Worm (Caenorhabditis elegans) whole organism, young adult: ENCODE measurements around the gene ceeh-2.

Source experiments
- B0019.2 ChIP-seq: fragments of 200-800 bp; sonication (Bioruptor generic); conservative IDR thresholded peaks from 2 replicates; pipeline ENCODE4 v1.3.6; 2022; ENCODE audit warnings: missing genetic modification reagents, missing genetic modification characterization, missing compliant biosample characterization
- B0336.3 ChIP-seq: fragments of 200-800 bp; sonication (Bioruptor generic); IDR thresholded peaks from 2 replicates; pipeline ENCODE4 v1.3.6; 2022; ENCODE audit warnings: missing genetic modification characterization, missing compliant biosample characterization
- D2030.7 ChIP-seq: fragments of 200-800 bp; sonication (Bioruptor generic); IDR thresholded peaks from 2 replicates; pipeline ENCODE4 v1.3.6; 2022; ENCODE audit warnings: missing genetic modification reagents, missing genetic modification characterization, missing compliant biosample characterization
- F22D6.2 ChIP-seq: sonication (generic microtip); optimal IDR thresholded peaks from 2 replicates; lab custom pipeline; 2016; ENCODE audit warnings: mild to moderate bottlenecking, missing genetic modification characterization, missing compliant biosample characterization
- F37B4.10 ChIP-seq: fragments of 200-800 bp; sonication (Bioruptor generic); IDR thresholded peaks from 2 replicates; pipeline ENCODE4 v1.3.6; 2022; ENCODE audit warnings: missing genetic modification characterization, missing compliant biosample characterization
- F39B2.1 ChIP-seq: fragments of 200-800 bp; sonication (Bioruptor generic); IDR thresholded peaks from 2 replicates; pipeline ENCODE4 v1.3.6; 2022; ENCODE audit warnings: missing genetic modification reagents, missing genetic modification characterization, missing compliant biosample characterization
- F52B5.7 ChIP-seq: sonication (generic microtip); optimal IDR thresholded peaks from 2 replicates; lab custom pipeline; 2016; ENCODE audit warnings: mild to moderate bottlenecking, missing genetic modification characterization, missing compliant biosample characterization
- K12H6.12 ChIP-seq: fragments of 200-800 bp; sonication (Bioruptor generic); optimal IDR thresholded peaks from 2 replicates; lab custom pipeline; 2018; ENCODE audit warnings: mild to moderate bottlenecking, missing genetic modification characterization, missing compliant biosample characterization
- Y53F4B.3 ChIP-seq: fragments of 200-800 bp; sonication (Bioruptor generic); IDR thresholded peaks from 2 replicates; pipeline ENCODE4 v1.3.6; 2022; ENCODE audit warnings: missing genetic modification reagents, missing genetic modification characterization, missing compliant biosample characterization
- Y56A3A.18 ChIP-seq: fragments of 200-800 bp; sonication (Bioruptor generic); IDR thresholded peaks from 2 replicates; pipeline ENCODE4 v1.3.6; 2022; ENCODE audit warnings: missing genetic modification reagents, missing genetic modification characterization, missing compliant biosample characterization
- Y67H2A.10 ChIP-seq: fragments of 200-800 bp; sonication (Bioruptor generic); conservative IDR thresholded peaks from 2 replicates; pipeline ENCODE4 v1.3.6; 2022; ENCODE audit warnings: missing genetic modification reagents, missing genetic modification characterization, missing compliant biosample characterization
- Y79H2A.3 ChIP-seq: fragments of 200-800 bp; sonication (Bioruptor generic); conservative IDR thresholded peaks from 2 replicates; pipeline ENCODE4 v1.3.6; 2022; ENCODE audit warnings: missing genetic modification reagents, missing genetic modification characterization, missing compliant biosample characterization
- ZK185.1 ChIP-seq: sonication (generic microtip); optimal IDR thresholded peaks from 2 replicates; lab custom pipeline; 2016; ENCODE audit warnings: mild to moderate bottlenecking, missing genetic modification characterization, missing compliant biosample characterization; ENCODE audit not compliant: poor library complexity, severe bottlenecking
- aptf-3 ChIP-seq: fragments of 200-800 bp; sonication (Bioruptor generic); IDR thresholded peaks from 2 replicates; pipeline ENCODE4 v1.3.6; 2022; ENCODE audit warnings: missing genetic modification characterization, missing compliant biosample characterization
- atf-7 ChIP-seq: sonication (generic microtip); optimal IDR thresholded peaks from 2 replicates; lab custom pipeline; 2017; ENCODE audit warnings: mild to moderate bottlenecking, missing genetic modification characterization, missing compliant biosample characterization
- athp-1 ChIP-seq: sonication (generic microtip); optimal IDR thresholded peaks from 2 replicates; lab custom pipeline; 2017; ENCODE audit warnings: mild to moderate bottlenecking, missing genetic modification characterization, missing compliant biosample characterization
- attf-6 ChIP-seq: fragments of 200-800 bp; sonication (Bioruptor generic); IDR thresholded peaks from 2 replicates; pipeline ENCODE4 v1.3.6; 2022; ENCODE audit warnings: missing genetic modification reagents, missing genetic modification characterization, missing compliant biosample characterization
- cebp-2 ChIP-seq: fragments of 200-800 bp; sonication (Bioruptor generic); IDR thresholded peaks from 2 replicates; pipeline ENCODE4 v1.3.6; 2022; ENCODE audit warnings: missing genetic modification characterization, missing compliant biosample characterization
- ceh-40 ChIP-seq: fragments of 200-800 bp; sonication (Bioruptor generic); IDR thresholded peaks from 2 replicates; pipeline ENCODE4 v1.3.6; 2022; ENCODE audit warnings: missing genetic modification characterization, missing compliant biosample characterization
- ceh-91 ChIP-seq: fragments of 200-800 bp; sonication (Bioruptor generic); IDR thresholded peaks from 2 replicates; pipeline ENCODE4 v1.3.6; 2022; ENCODE audit warnings: missing genetic modification reagents, missing genetic modification characterization, missing compliant biosample characterization
- egl-18 ChIP-seq: fragments of 200-800 bp; sonication (Bioruptor generic); IDR thresholded peaks from 2 replicates; pipeline ENCODE4 v1.3.6; 2022; ENCODE audit warnings: missing genetic modification reagents, missing genetic modification characterization, missing compliant biosample characterization
- egl-44 ChIP-seq: fragments of 200-800 bp; sonication (Bioruptor generic); IDR thresholded peaks from 2 replicates; pipeline ENCODE4 v1.3.6; 2022; ENCODE audit warnings: missing genetic modification reagents, missing genetic modification characterization, missing compliant biosample characterization
- egrh-3 ChIP-seq: fragments of 200-800 bp; sonication (Bioruptor generic); IDR thresholded peaks from 2 replicates; pipeline ENCODE4 v1.3.6; 2022; ENCODE audit warnings: missing genetic modification reagents, missing genetic modification characterization, missing compliant biosample characterization
- ekl-4 ChIP-seq: fragments of 200-800 bp; sonication (Bioruptor generic); IDR thresholded peaks from 2 replicates; pipeline ENCODE4 v1.3.6; 2022; ENCODE audit warnings: missing genetic modification reagents, missing genetic modification characterization, missing compliant biosample characterization
- hmg-1.2 ChIP-seq: fragments of 200-800 bp; sonication (Bioruptor generic); IDR thresholded peaks from 2 replicates; pipeline ENCODE4 v1.3.6; 2022; ENCODE audit warnings: missing genetic modification reagents, missing genetic modification characterization, missing compliant biosample characterization
- hmg-20 ChIP-seq: fragments of 200-800 bp; sonication (Bioruptor generic); IDR thresholded peaks from 2 replicates; pipeline ENCODE4 v1.3.6; 2022; ENCODE audit warnings: missing genetic modification reagents, missing genetic modification characterization, missing compliant biosample characterization
- hrde-1 ChIP-seq: sonication (generic microtip); optimal IDR thresholded peaks from 2 replicates; lab custom pipeline; 2016; ENCODE audit warnings: missing genetic modification characterization, mild to moderate bottlenecking, missing compliant biosample characterization, moderate library complexity, missing genotype, missing genetic modification reagents, borderline replicate concordance
- lag-1 ChIP-seq: fragments of 200-800 bp; sonication (Bioruptor generic); IDR thresholded peaks from 2 replicates; pipeline ENCODE4 v1.3.6; 2022; ENCODE audit warnings: missing genetic modification reagents, missing genetic modification characterization, missing compliant biosample characterization
- let-607 ChIP-seq, 2 experiments: fragments of 200-800 bp in 1 of 2; sonication (Bioruptor generic) in 1 of 2; sonication (generic microtip) in 1 of 2; optimal IDR thresholded peaks; 2 replicates each; lab custom pipeline; 2016 to 2018; ENCODE audit warnings: mild to moderate bottlenecking in 2 of 2, missing compliant biosample characterization in 2 of 2, missing genetic modification characterization in 2 of 2, moderate library complexity in 2 of 2, missing genotype in 1 of 2
- lin-26 ChIP-seq: fragments of 200-800 bp; sonication (Bioruptor generic); IDR thresholded peaks from 2 replicates; pipeline ENCODE4 v1.3.6; 2022; ENCODE audit warnings: missing genetic modification reagents, missing genetic modification characterization, missing compliant biosample characterization
- lir-1 ChIP-seq: fragments of 200-800 bp; sonication (Bioruptor generic); conservative IDR thresholded peaks from 2 replicates; pipeline ENCODE4 v1.3.6; 2022; ENCODE audit warnings: missing genetic modification reagents, missing genetic modification characterization, missing compliant biosample characterization
- lsl-1 ChIP-seq: fragments of 200-800 bp; sonication (Bioruptor generic); optimal IDR thresholded peaks from 2 replicates; lab custom pipeline; 2018; ENCODE audit warnings: mild to moderate bottlenecking, missing genetic modification characterization, moderate library complexity, missing compliant biosample characterization
- madf-3 ChIP-seq: fragments of 200-800 bp; sonication (Bioruptor generic); IDR thresholded peaks from 2 replicates; pipeline ENCODE4 v1.3.6; 2022; ENCODE audit warnings: missing genetic modification reagents, missing genetic modification characterization, missing compliant biosample characterization
- madf-6 ChIP-seq: fragments of 200-800 bp; sonication (Bioruptor generic); IDR thresholded peaks from 2 replicates; pipeline ENCODE4 v1.3.6; 2022; ENCODE audit warnings: missing genetic modification reagents, missing genetic modification characterization, missing compliant biosample characterization
- madf-8 ChIP-seq: fragments of 200-800 bp; sonication (Bioruptor generic); conservative IDR thresholded peaks from 2 replicates; pipeline ENCODE4 v1.3.6; 2022; ENCODE audit warnings: missing genetic modification reagents, missing genetic modification characterization, missing compliant biosample characterization
- mcd-1 ChIP-seq: fragments of 200-800 bp; sonication (Bioruptor generic); IDR thresholded peaks from 2 replicates; pipeline ENCODE4 v1.3.6; 2022; ENCODE audit warnings: missing genetic modification reagents, missing genetic modification characterization, missing compliant biosample characterization
- nfyb-1 ChIP-seq: fragments of 200-800 bp; sonication (Bioruptor generic); IDR thresholded peaks from 2 replicates; pipeline ENCODE4 v1.3.6; 2022; ENCODE audit warnings: missing genetic modification reagents, missing genetic modification characterization, missing compliant biosample characterization
- nhr-90 ChIP-seq: sonication (generic microtip); optimal IDR thresholded peaks from 2 replicates; lab custom pipeline; 2016; ENCODE audit warnings: missing genotype, mild to moderate bottlenecking, missing genetic modification characterization, missing compliant biosample characterization
- rcor-1 ChIP-seq: fragments of 200-800 bp; sonication (Bioruptor generic); IDR thresholded peaks from 2 replicates; pipeline ENCODE4 v1.3.6; 2022; ENCODE audit warnings: missing genetic modification reagents, missing genetic modification characterization, missing compliant biosample characterization
- repo-1 ChIP-seq: sonication (generic microtip); optimal IDR thresholded peaks from 2 replicates; lab custom pipeline; 2017; ENCODE audit warnings: mild to moderate bottlenecking, missing genetic modification characterization, missing compliant biosample characterization
- sea-2 ChIP-seq: fragments of 200-800 bp; sonication (Bioruptor generic); IDR thresholded peaks from 2 replicates; pipeline ENCODE4 v1.3.6; 2022; ENCODE audit warnings: missing genetic modification characterization, missing compliant biosample characterization
- somi-1 ChIP-seq: fragments of 200-800 bp; sonication (Bioruptor generic); optimal IDR thresholded peaks from 2 replicates; lab custom pipeline; 2018; ENCODE audit warnings: mild to moderate bottlenecking, missing genetic modification characterization, missing compliant biosample characterization
- tbp1 ChIP-seq: fragments of 200-800 bp; sonication (Bioruptor generic); optimal IDR thresholded peaks from 2 replicates; lab custom pipeline; 2018; ENCODE audit warnings: mild to moderate bottlenecking, missing genetic modification characterization, missing compliant biosample characterization
- tlf-1 ChIP-seq: fragments of 200-800 bp; sonication (Bioruptor generic); optimal IDR thresholded peaks from 2 replicates; lab custom pipeline; 2018; ENCODE audit warnings: mild to moderate bottlenecking, missing genetic modification characterization, missing compliant biosample characterization
- unc-130 ChIP-seq: sonication (generic microtip); optimal IDR thresholded peaks from 2 replicates; lab custom pipeline; 2016; ENCODE audit warnings: missing genetic modification reagents, missing genetic modification characterization, missing compliant biosample characterization
- xnd-1 ChIP-seq: sonication (generic microtip); optimal IDR thresholded peaks from 2 replicates; lab custom pipeline; 2016; ENCODE audit warnings: missing genotype, missing genetic modification reagents, missing genetic modification characterization, missing compliant biosample characterization
- ztf-18 ChIP-seq: sonication (generic microtip); optimal IDR thresholded peaks from 2 replicates; lab custom pipeline; 2016; ENCODE audit warnings: missing genotype, mild to moderate bottlenecking, missing genetic modification characterization, missing compliant biosample characterization
- ztf-28 ChIP-seq: fragments of 200-800 bp; sonication (Bioruptor generic); IDR thresholded peaks from 2 replicates; pipeline ENCODE4 v1.3.6; 2022; ENCODE audit warnings: missing genetic modification reagents, missing genetic modification characterization, missing compliant biosample characterization

ceeh-2 gene

DNA sequence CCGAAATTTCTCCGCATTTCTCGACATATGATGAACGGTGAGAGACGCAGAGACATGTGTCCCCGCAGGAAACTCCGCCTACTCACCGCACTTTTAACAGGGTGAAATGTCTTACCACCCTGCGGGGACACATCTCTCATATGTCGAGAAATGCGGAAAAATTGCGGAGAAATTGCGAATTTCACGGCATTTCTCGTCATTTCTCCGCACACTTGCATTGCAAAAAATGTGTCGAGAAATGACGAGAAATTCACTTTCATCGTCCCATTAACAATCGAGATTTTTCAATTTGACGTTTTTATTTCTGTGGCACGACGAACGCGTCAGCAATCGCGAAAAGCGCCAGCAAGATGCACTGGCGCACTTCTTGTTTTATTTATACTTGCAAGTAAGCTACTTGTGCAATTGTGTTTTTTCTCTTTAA is 15.8 kb downstream of the ceeh-2 start, which contains the start of gene K07C5.13:
Gene K07C5.13, plus strand, starts transcription at position 151 of the 424 bp plus-strand sequence.
- peak; percentile 81; the same call in 1 of the 2 replicates for TF ChIP-seq aptf-3 (GFP tag; lab: Robert Waterston, UW)
- TF ChIP-seq B0336.3 (GFP tag; lab: Robert Waterston, UW): peak; percentile 88
- TF ChIP-seq F52B5.7 (tag; lab: Kevin White, UChicago): peak; percentile 54
- peak; percentile 100 for TF ChIP-seq F39B2.1 (GFP tag; lab: Robert Waterston, UW)
- peak; percentile 72; the same call in 1 of the 2 replicates for TF ChIP-seq cebp-2 (GFP tag; lab: Robert Waterston, UW)
- TF ChIP-seq egrh-3 (GFP tag; lab: Robert Waterston, UW): peak; percentile 43
- peak; percentile 52; the same call in 1 of the 2 replicates for TF ChIP-seq Y67H2A.10 (GFP tag; lab: Robert Waterston, UW)
- TF ChIP-seq hmg-20 (GFP tag; lab: Robert Waterston, UW): peak; percentile 83
- peak; percentile 89 for TF ChIP-seq ceh-91
- TF ChIP-seq ekl-4: peak; percentile 95
- TF ChIP-seq Y53F4B.3 (GFP tag; lab: Robert Waterston, UW): 0 out of 2 replicates have a peak, but pooled peaks have one; percentile 45
- TF ChIP-seq lin-26 (GFP tag; lab: Robert Waterston, UW): peak; percentile 79
- 0 out of 2 replicates have a peak, but pooled peaks have one; percentile 56 for TF ChIP-seq ceh-40 (GFP tag; lab: Robert Waterston, UW)
- peak; percentile 86 for TF ChIP-seq Y79H2A.3 (GFP tag; lab: Robert Waterston, UW)
- peak; percentile 96 for TF ChIP-seq ztf-18 (tag; lab: Kevin White, UChicago)
- peak; percentile 99 for TF ChIP-seq F37B4.10
- peak; percentile 40; the same call in 1 of the 2 replicates for TF ChIP-seq madf-8 (GFP tag; lab: Robert Waterston, UW)
- peak; percentile 89; the same call in 1 of the 2 replicates for TF ChIP-seq egl-44 (GFP tag; lab: Robert Waterston, UW)
- peak; percentile 83 for TF ChIP-seq repo-1 (tag; lab: Kevin White, UChicago)
- TF ChIP-seq madf-6 (GFP tag; lab: Robert Waterston, UW): peak; percentile 86
- TF ChIP-seq lsl-1: peak; percentile 51
- peak; percentile 70 for TF ChIP-seq attf-6 (GFP tag; lab: Robert Waterston, UW)
- TF ChIP-seq let-607 (tag; optimal IDR thresholded peaks at IDR 0.05; lab: Kevin White, UChicago): peak in 1 of 2 experiments; percentile 0
- TF ChIP-seq Y56A3A.18 (GFP tag; lab: Robert Waterston, UW): peak; percentile 89; the same call in 1 of the 2 replicates
- TF ChIP-seq xnd-1: peak; percentile 25
- peak; percentile 95 for TF ChIP-seq nfyb-1 (GFP tag; lab: Robert Waterston, UW)
- TF ChIP-seq B0019.2 (GFP tag; lab: Robert Waterston, UW): peak; percentile 70
- peak; percentile 93 for TF ChIP-seq madf-3 (GFP tag; lab: Robert Waterston, UW)
- TF ChIP-seq ZK185.1 (tag; lab: Kevin White, UChicago): peak; percentile 43
- TF ChIP-seq athp-1 (tag; lab: Kevin White, UChicago): peak; percentile 50
- peak; percentile 87 for TF ChIP-seq lir-1 (GFP tag; lab: Robert Waterston, UW)
- peak; percentile 29 for TF ChIP-seq hrde-1 (tag; lab: Kevin White, UChicago)
- TF ChIP-seq K12H6.12: peak; percentile 23
- TF ChIP-seq atf-7 (tag; lab: Kevin White, UChicago): peak; percentile 64
- TF ChIP-seq F22D6.2 (tag; lab: Kevin White, UChicago): peak; percentile 48
- TF ChIP-seq tlf-1 (GFP tag; lab: Kevin White, UChicago): peak; percentile 70
- TF ChIP-seq hmg-1.2 (GFP tag; lab: Robert Waterston, UW): peak; percentile 83
- peak; percentile 67 for TF ChIP-seq somi-1 (GFP tag; lab: Kevin White, UChicago)
- peak; percentile 73 for TF ChIP-seq tbp1
- TF ChIP-seq sea-2 (GFP tag; lab: Robert Waterston, UW): peak; percentile 90
- TF ChIP-seq nhr-90 (tag; lab: Kevin White, UChicago): peak; percentile 20
- TF ChIP-seq unc-130: peak; percentile 43
- TF ChIP-seq egl-18: peak; percentile 82
- peak; percentile 88; the same call in 1 of the 2 replicates for TF ChIP-seq ztf-28 (GFP tag; lab: Robert Waterston, UW)
- TF ChIP-seq rcor-1: peak; percentile 91
- TF ChIP-seq mcd-1: peak; percentile 93
- TF ChIP-seq D2030.7 (GFP tag; lab: Robert Waterston, UW): peak; percentile 95
- peak; percentile 83; the same call in 1 of the 2 replicates for TF ChIP-seq lag-1
